Worm (Caenorhabditis elegans): ENCODE results near the gene pro-2.

pro-2 gene

ce11 chrII:10369547-10370028, 24.7 kb upstream of the pro-2 start, which contains the start of gene ceh-58:
Gene ceh-58 (minus strand): TSS chrII:10369597.
- no peak for TF ChIP-seq unc-62 (GFP tag; optimal IDR thresholded peaks at IDR 0.05)

- TF ChIP-seq unc-62 (GFP tag; optimal IDR thresholded peaks at IDR 0.05) = no peak
Measured at ce11 chrII:10367202-10367601, 22.3 kb upstream of the pro-2 start, which contains the start of gene ceh-57. Gene ceh-57 (minus strand): TSS chrII:10367296.

- TF ChIP-seq unc-62 (GFP tag; optimal IDR thresholded peaks at IDR 0.05) = no peak
Measured at ce11 chrII:10360487-10360886, 15.6 kb upstream of the pro-2 start, which contains the start of gene C07E3.4. Gene C07E3.4 (plus strand): TSS chrII:10360787.

- TF ChIP-seq unc-62 (GFP tag; optimal IDR thresholded peaks at IDR 0.05) = no peak
Measured at ce11 chrII:10357468-10358007, 12.6 kb upstream of the pro-2 start, which contains the start of gene C07E3.3. Gene C07E3.3 (minus strand): TSS chrII:10357518.

ce11 chrII:10351963-10352362, 7.1 kb upstream of the pro-2 start, which contains the start of gene C07E3.8:
Gene C07E3.8 (plus strand): TSS chrII:10352263.
- no peak for TF ChIP-seq unc-62 (GFP tag; optimal IDR thresholded peaks at IDR 0.05)

ce11 chrII:10350487-10350886, 5.6 kb upstream of the pro-2 start, which contains the start of gene C07E3.9:
Gene C07E3.9 (plus strand): TSS chrII:10350756.
- no peak for TF ChIP-seq unc-62 (GFP tag; optimal IDR thresholded peaks at IDR 0.05)

ce11 chrII:10349915-10350314, 5.0 kb upstream of the pro-2 start, which contains the start of gene stip-1:
Gene stip-1 (minus strand): TSS chrII:10350012.
- TF ChIP-seq unc-62 (GFP tag; optimal IDR thresholded peaks at IDR 0.05) = no peak

ce11 chrII:10346075-10346474, 1.2 kb upstream of the pro-2 start, which contains the start of gene C07E3.10:
Gene C07E3.10 (plus strand): TSS chrII:10346375.
- TF ChIP-seq unc-62 (GFP tag; optimal IDR thresholded peaks at IDR 0.05) = no peak

ce11 chrII:10329754-10330153, 15.2 kb downstream of the pro-2 start:
- TF ChIP-seq unc-62 (GFP tag; optimal IDR thresholded peaks at IDR 0.05) = no peak

- TF ChIP-seq unc-62 (GFP tag; optimal IDR thresholded peaks at IDR 0.05) = no peak
Measured at ce11 chrII:10325615-10326232, 19.2 kb downstream of the pro-2 start, which contains the start of gene appg-1. Gene appg-1 (plus strand): TSS chrII:10326041.

ce11 chrII:10321410-10321809, 23.5 kb downstream of the pro-2 start, which contains the start of gene idpp-4:
Gene idpp-4 (plus strand): TSS chrII:10321460.
- no peak for TF ChIP-seq unc-62 (GFP tag; optimal IDR thresholded peaks at IDR 0.05)

ce11 chrII:10317007-10317406, 27.9 kb downstream of the pro-2 start, which contains the start of gene M02G9.4:
Gene M02G9.4 (plus strand): TSS chrII:10317307.
- TF ChIP-seq unc-62 (GFP tag; optimal IDR thresholded peaks at IDR 0.05) = no peak

- no peak for TF ChIP-seq unc-62 (GFP tag; optimal IDR thresholded peaks at IDR 0.05)
Measured at ce11 chrII:10316119-10316518, 28.8 kb downstream of the pro-2 start, which contains the start of gene gcy-5. Gene gcy-5 (minus strand): TSS chrII:10316219.

- TF ChIP-seq unc-62 (GFP tag; optimal IDR thresholded peaks at IDR 0.05) = no peak
Measured at ce11 chrII:10315252-10315651, 29.7 kb downstream of the pro-2 start, which contains the start of gene idpp-8. Gene idpp-8 (plus strand): TSS chrII:10315552.

ce11 chrII:10311973-10312372, 32.9 kb downstream of the pro-2 start, which contains the start of gene srlf-34:
Gene srlf-34 (plus strand): TSS chrII:10312293.
- TF ChIP-seq unc-62 (GFP tag; optimal IDR thresholded peaks at IDR 0.05) = no peak

ce11 chrII:10309337-10309736, 35.6 kb downstream of the pro-2 start, which contains the start of gene ZK970.8:
Gene ZK970.8 (plus strand): TSS chrII:10309637.
- TF ChIP-seq unc-62 (GFP tag; optimal IDR thresholded peaks at IDR 0.05) = no peak
